Worm (Caenorhabditis elegans) whole organism, dauer: Measurements from ENCODE around the gene F35C11.7.

ENCODE experiments used
- unc-62 ChIP-seq: sonication (generic microtip); optimal IDR thresholded peaks from 2 replicates; lab custom pipeline; 2017; ENCODE audit warnings: missing biosample characterization, missing genetic modification reagents, missing genetic modification characterization

F35C11.7 gene

ce11 chrII:8238155-8238554, 18.0 kb upstream of the F35C11.7 start, which contains the start of gene nlp-5:
TSS of gene nlp-5 (plus strand) at chrII:8238455.
- TF ChIP-seq unc-62 (GFP tag; lab: Kevin White, UChicago): no peak

- TF ChIP-seq unc-62 (GFP tag; lab: Kevin White, UChicago): no peak
These were observed 9.6 kb upstream of the F35C11.7 start, which contains the start of gene F35C11.3 for ce11 chrII:8246476-8246875. TSS of gene F35C11.3 (plus strand) at chrII:8246776.

- TF ChIP-seq unc-62 (GFP tag; lab: Kevin White, UChicago): no peak
These were observed 7.4 kb upstream of the F35C11.7 start, which contains the start of the genes F35C11.2 and F35C11.4 for ce11 chrII:8248745-8249144. TSS of gene F35C11.2 (minus strand) at chrII:8248834. TSS of gene F35C11.4 (plus strand) at chrII:8249004.

ce11 chrII:8249710-8250109, 6.4 kb upstream of the F35C11.7 start:
- TF ChIP-seq unc-62 (GFP tag; lab: Kevin White, UChicago): no peak

- TF ChIP-seq unc-62 (GFP tag; lab: Kevin White, UChicago): no peak
These were observed 2.8 kb upstream of the F35C11.7 start, which contains the start of gene F35C11.5 for ce11 chrII:8253160-8253793. TSS of gene F35C11.5 (plus strand) at chrII:8253743.

- TF ChIP-seq unc-62 (GFP tag; lab: Kevin White, UChicago): no peak
These were observed 2.9 kb downstream of the F35C11.7 start, which contains the start of gene F35C11.6 for ce11 chrII:8259038-8259437. TSS of gene F35C11.6 (minus strand) at chrII:8259138.

ce11 chrII:8259674-8260073, 3.6 kb downstream of the F35C11.7 start:
- no peak for TF ChIP-seq unc-62 (GFP tag; lab: Kevin White, UChicago)

- no peak for TF ChIP-seq unc-62 (GFP tag; lab: Kevin White, UChicago)
These were observed 7.4 kb downstream of the F35C11.7 start for ce11 chrII:8263562-8263961.

ce11 chrII:8264619-8265018, 8.5 kb downstream of the F35C11.7 start, which contains the start of gene srdh-1:
TSS of gene srdh-1 (plus strand) at chrII:8264661.
- TF ChIP-seq unc-62 (GFP tag; lab: Kevin White, UChicago): no peak

ce11 chrII:8266559-8266958, 10.4 kb downstream of the F35C11.7 start:
- no peak for TF ChIP-seq unc-62 (GFP tag; lab: Kevin White, UChicago)

- no peak for TF ChIP-seq unc-62 (GFP tag; lab: Kevin White, UChicago)
These were observed 11.6 kb downstream of the F35C11.7 start for ce11 chrII:8267679-8268078.

ce11 chrII:8269351-8269750, 13.2 kb downstream of the F35C11.7 start, which contains the start of gene K01C8.2:
TSS of gene K01C8.2 (minus strand) at chrII:8269451.
- TF ChIP-seq unc-62 (GFP tag; lab: Kevin White, UChicago): no peak

- TF ChIP-seq unc-62 (GFP tag; lab: Kevin White, UChicago): no peak
These were observed 13.9 kb downstream of the F35C11.7 start, which contains the start of gene tdc-1 for ce11 chrII:8269855-8270647. TSS of gene tdc-1 (plus strand) at chrII:8270597.

- no peak for TF ChIP-seq unc-62 (GFP tag; lab: Kevin White, UChicago)
These were observed 16.9 kb downstream of the F35C11.7 start for ce11 chrII:8273060-8273459.

- TF ChIP-seq unc-62 (GFP tag; lab: Kevin White, UChicago): no peak
These were observed 19.9 kb downstream of the F35C11.7 start, which contains the start of the genes gei-14 and slc-25A32 for ce11 chrII:8276057-8276456. TSS of gene gei-14 (minus strand) at chrII:8276231. TSS of gene slc-25A32 (plus strand) at chrII:8276298.

ce11 chrII:8278415-8278814, 22.3 kb downstream of the F35C11.7 start, which contains the start of the genes mrpl-10 and clec-142:
TSS of gene mrpl-10 (minus strand) at chrII:8278515.
TSS of gene clec-142 (plus strand) at chrII:8278678.
- TF ChIP-seq unc-62 (GFP tag; lab: Kevin White, UChicago): no peak
